Worm (Caenorhabditis elegans) whole organism, L4 larva: ENCODE results near the gene ZC13.2.
A peak's percentile ranks its signal among the peaks of the same experiment; 100 is the strongest.
"Not testable (repeated sequence)": the region's sequence is repeated elsewhere in the genome, so short reads cannot be mapped to it uniquely, and the experiment has no call there.

Experiments
- T20F7.1 ChIP-seq: fragments of 200-800 bp; sonication (Bioruptor generic); optimal IDR thresholded peaks from 2 replicates; lab custom pipeline; 2018; ENCODE audit warnings: mild to moderate bottlenecking, missing genetic modification characterization, missing compliant biosample characterization
- T26A8.4 ChIP-seq: fragments of 200-800 bp; sonication (Bioruptor generic); IDR thresholded peaks from 2 replicates; pipeline ENCODE4 v1.3.6; 2022; ENCODE audit warnings: missing genetic modification characterization, missing compliant biosample characterization
- Y5F2A.4 ChIP-seq: fragments of 200-800 bp; sonication (Bioruptor generic); optimal IDR thresholded peaks from 2 replicates; lab custom pipeline; 2018; ENCODE audit warnings: mild to moderate bottlenecking, missing genetic modification characterization, missing compliant biosample characterization
- aha-1 ChIP-seq: fragments of 150-350 bp; peaks from one replicate; lab custom pipeline; 2014; ENCODE audit warnings: missing biosample characterization, missing genetic modification characterization
- aly-2 ChIP-seq: sonication (generic microtip); optimal IDR thresholded peaks from 2 replicates; lab custom pipeline; 2018; ENCODE audit warnings: missing biosample characterization, missing genetic modification characterization
- ama-1 ChIP-seq: fragments of 150-350 bp; optimal IDR thresholded peaks from 2 replicates; lab custom pipeline; 2014; ENCODE audit warnings: inconsistent platforms, mixed read lengths
- attf-4 ChIP-seq: sonication (generic microtip); optimal IDR thresholded peaks from 3 replicates; lab custom pipeline; 2017; ENCODE audit warnings: missing biosample characterization, missing genetic modification characterization
- ces-1 ChIP-seq: fragments of 150-350 bp; sonication (generic microtip); optimal IDR thresholded peaks from 4 replicates; lab custom pipeline; 2014; ENCODE audit warnings: missing biosample characterization, missing genetic modification reagents, missing genetic modification characterization
- ctbp-1 ChIP-seq: fragments of 200-800 bp; sonication (Bioruptor generic); IDR thresholded peaks from 2 replicates; pipeline ENCODE4 v1.3.6; 2022; ENCODE audit warnings: missing genetic modification reagents, missing genetic modification characterization, missing compliant biosample characterization
- daf-12 ChIP-seq: fragments of 150-350 bp; optimal IDR thresholded peaks from 2 replicates; lab custom pipeline; 2014; ENCODE audit warnings: missing biosample characterization, missing genetic modification reagents, missing genetic modification characterization
- daf-16 ChIP-seq, 3 experiments: sonication (generic microtip); optimal IDR thresholded peaks; 2 replicates each; lab custom pipeline; 2016 to 2017; ENCODE audit warnings: missing genetic modification characterization in 3 of 3, missing genetic modification reagents in 3 of 3, mild to moderate bottlenecking in 2 of 3, missing compliant biosample characterization in 2 of 3, missing biosample characterization in 1 of 3, moderate library complexity in 1 of 3
- daf-19 ChIP-seq: fragments of 200-800 bp; sonication (Bioruptor generic); conservative IDR thresholded peaks from 2 replicates; pipeline ENCODE4 v1.3.6; 2022; ENCODE audit warnings: missing genetic modification characterization, missing compliant biosample characterization
- daf-8 ChIP-seq: fragments of 200-800 bp; sonication (Bioruptor generic); IDR thresholded peaks from 2 replicates; pipeline ENCODE4 v1.3.6; 2022; ENCODE audit warnings: missing genetic modification characterization, missing compliant biosample characterization
- dmd-6 ChIP-seq: fragments of 200-800 bp; sonication (Bioruptor generic); IDR thresholded peaks from 2 replicates; pipeline ENCODE4 v1.3.6; 2022; ENCODE audit warnings: missing genetic modification reagents, missing genetic modification characterization, missing compliant biosample characterization
- dpl-1 ChIP-seq: fragments of 150-350 bp; optimal IDR thresholded peaks from 2 replicates; lab custom pipeline; 2014; ENCODE audit warnings: missing biosample characterization, missing genetic modification reagents, missing genetic modification characterization
- egl-43 ChIP-seq: fragments of 200-800 bp; sonication (Bioruptor generic); IDR thresholded peaks from 2 replicates; pipeline ENCODE4 v1.3.6; 2022; ENCODE audit warnings: missing genetic modification reagents, missing genetic modification characterization, missing compliant biosample characterization
- fkh-10 ChIP-seq: fragments of 150-350 bp; optimal IDR thresholded peaks from 2 replicates; lab custom pipeline; 2014; ENCODE audit warnings: missing biosample characterization, missing genetic modification reagents, missing genetic modification characterization
- fos-1 ChIP-seq: fragments of 150-350 bp; optimal IDR thresholded peaks from 2 replicates; lab custom pipeline; 2014; ENCODE audit warnings: missing biosample characterization, missing genetic modification characterization
- hlh-11 ChIP-seq: fragments of 200-800 bp; sonication (Bioruptor generic); optimal IDR thresholded peaks from 2 replicates; lab custom pipeline; 2018; ENCODE audit warnings: mild to moderate bottlenecking, missing genetic modification characterization, missing compliant biosample characterization
- hlh-30 ChIP-seq: sonication (generic microtip); optimal IDR thresholded peaks from 2 replicates; lab custom pipeline; 2017; ENCODE audit warnings: antibody characterized with exemption, mild to moderate bottlenecking, missing genetic modification characterization, missing compliant biosample characterization; ENCODE audit not compliant: insufficient read depth
- hmg-1.1 ChIP-seq: fragments of 200-800 bp; sonication (Bioruptor generic); IDR thresholded peaks from 2 replicates; pipeline ENCODE4 v1.3.6; 2022; ENCODE audit warnings: missing genetic modification reagents, missing genetic modification characterization, missing compliant biosample characterization
- lim-7 ChIP-seq: fragments of 200-800 bp; sonication (Bioruptor generic); IDR thresholded peaks from 2 replicates; pipeline ENCODE4 v1.3.6; 2022; ENCODE audit warnings: missing genetic modification characterization, missing compliant biosample characterization
- lin-1 ChIP-seq: fragments of 200-800 bp; sonication (Bioruptor generic); IDR thresholded peaks from 2 replicates; pipeline ENCODE4 v1.3.6; 2022; ENCODE audit warnings: missing genetic modification reagents, missing genetic modification characterization, missing compliant biosample characterization
- lin-13 ChIP-seq: fragments of 150-350 bp; optimal IDR thresholded peaks from 2 replicates; lab custom pipeline; 2014; ENCODE audit warnings: missing biosample characterization, missing genetic modification reagents, missing genetic modification characterization
- lir-3 ChIP-seq: sonication (generic microtip); optimal IDR thresholded peaks from 2 replicates; lab custom pipeline; 2016; ENCODE audit warnings: mild to moderate bottlenecking, missing genetic modification characterization, missing compliant biosample characterization
- madf-5 ChIP-seq, 2 experiments: fragments of 200-800 bp; sonication (Bioruptor generic); IDR thresholded peaks; 2 replicates each; pipeline ENCODE4 v1.3.6; 2022; ENCODE audit warnings: missing compliant biosample characterization in 2 of 2, missing genetic modification characterization in 2 of 2
- mep-1 ChIP-seq: fragments of 150-350 bp; sonication (generic microtip); optimal IDR thresholded peaks from 3 replicates; lab custom pipeline; 2014; ENCODE audit warnings: missing biosample characterization, missing genetic modification characterization
- nhr-10 ChIP-seq: fragments of 150-350 bp; optimal IDR thresholded peaks from 2 replicates; lab custom pipeline; 2014; ENCODE audit warnings: missing biosample characterization, missing genetic modification characterization
- nhr-11 ChIP-seq: fragments of 150-350 bp; optimal IDR thresholded peaks from 2 replicates; lab custom pipeline; 2014; ENCODE audit warnings: missing biosample characterization, missing genetic modification characterization
- nhr-25 ChIP-seq: sonication (generic microtip); optimal IDR thresholded peaks from 2 replicates; lab custom pipeline; 2017; ENCODE audit warnings: missing genetic modification characterization, mild to moderate bottlenecking, missing compliant biosample characterization, antibody characterized with exemption, moderate library complexity, borderline replicate concordance; ENCODE audit not compliant: insufficient read depth
- nhr-28 ChIP-seq: fragments of 150-350 bp; optimal IDR thresholded peaks from 2 replicates; lab custom pipeline; 2014; ENCODE audit warnings: missing biosample characterization, missing genetic modification characterization
- nhr-41 ChIP-seq: fragments of 200-800 bp; sonication (Bioruptor generic); IDR thresholded peaks from 2 replicates; pipeline ENCODE4 v1.3.6; 2022; ENCODE audit warnings: missing genetic modification reagents, missing genetic modification characterization, missing compliant biosample characterization
- nhr-77 ChIP-seq: fragments of 150-350 bp; optimal IDR thresholded peaks from 2 replicates; lab custom pipeline; 2014; ENCODE audit warnings: missing biosample characterization, missing genetic modification characterization
- pha-4 ChIP-seq, 2 experiments: fragments of 150-350 bp in 1 of 2; fragments of 200-800 bp in 1 of 2; sonication (Bioruptor generic) in 1 of 2; IDR thresholded peaks in 1 of 2; optimal IDR thresholded peaks in 1 of 2; 2 replicates each; pipeline versions ENCODE4 v1.3.6 to Lab custom; 2014 to 2022; ENCODE audit warnings: missing genetic modification characterization in 2 of 2, missing genetic modification reagents in 2 of 2, missing biosample characterization in 1 of 2, missing compliant biosample characterization in 1 of 2
- php-3 ChIP-seq: fragments of 200-800 bp; sonication (Bioruptor generic); IDR thresholded peaks from 2 replicates; pipeline ENCODE4 v1.3.6; 2022; ENCODE audit warnings: missing genetic modification reagents, missing genetic modification characterization, missing compliant biosample characterization
- rbr-2 ChIP-seq: sonication (generic microtip); optimal IDR thresholded peaks from 2 replicates; lab custom pipeline; 2016; ENCODE audit warnings: missing genotype, missing genetic modification characterization, missing compliant biosample characterization
- set-16 ChIP-seq: fragments of 200-800 bp; sonication (Bioruptor generic); IDR thresholded peaks from 2 replicates; pipeline ENCODE4 v1.3.6; 2022; ENCODE audit warnings: missing genetic modification reagents, missing genetic modification characterization, missing compliant biosample characterization
- skn-1 ChIP-seq: fragments of 150-350 bp; optimal IDR thresholded peaks from 2 replicates; lab custom pipeline; 2014; ENCODE audit warnings: missing biosample characterization, missing genetic modification characterization
- snpc-1.2 ChIP-seq: fragments of 200-800 bp; sonication (Bioruptor generic); IDR thresholded peaks from 2 replicates; pipeline ENCODE4 v1.3.6; 2022; ENCODE audit warnings: missing genetic modification reagents, missing genetic modification characterization, missing compliant biosample characterization
- spr-1 ChIP-seq: sonication (generic microtip); optimal IDR thresholded peaks from 2 replicates; lab custom pipeline; 2016; ENCODE audit warnings: mild to moderate bottlenecking, missing genetic modification characterization, missing compliant biosample characterization
- tag-97 ChIP-seq: fragments of 200-800 bp; sonication (Bioruptor generic); IDR thresholded peaks from 2 replicates; pipeline ENCODE4 v1.3.6; 2022; ENCODE audit warnings: missing genetic modification characterization, missing compliant biosample characterization
- unc-62 ChIP-seq, 3 experiments: fragments of 150-350 bp in 1 of 3; sonication (generic microtip); optimal IDR thresholded peaks in 2 of 3; peaks in 1 of 3; 1 replicate in 1 of 3; 2 replicates in 2 of 3; lab custom pipeline; 2014 to 2017; ENCODE audit warnings: missing biosample characterization in 3 of 3, missing genetic modification characterization in 3 of 3, missing genetic modification reagents in 3 of 3, missing genotype in 1 of 3

Gene ZC13.2

DNA sequence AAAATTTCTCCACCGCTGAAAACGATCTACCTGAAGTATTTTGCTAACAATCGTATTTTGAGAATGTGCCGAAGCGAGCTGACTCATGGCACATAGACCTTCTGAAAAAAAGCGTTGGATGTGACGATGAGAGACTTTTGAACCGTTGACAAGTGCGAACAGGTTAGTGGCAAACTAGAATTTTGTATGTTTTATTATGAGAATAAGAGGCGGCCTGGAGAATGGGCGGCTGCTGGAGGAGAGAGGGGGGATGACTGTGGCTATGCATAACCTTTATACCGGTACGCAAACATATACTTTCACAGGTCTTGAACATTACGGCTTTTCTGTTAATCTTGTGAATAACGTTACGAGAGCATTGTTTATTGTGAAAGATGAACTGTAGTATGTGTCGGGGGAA lies 7.8 kb downstream of the ZC13.2 start, which contains the start of gene mam-1:
mam-1 (minus strand) TSS at position 101 of the 400 bp plus-strand sequence.
- no peak for TF ChIP-seq lim-7
- no peak for TF ChIP-seq mep-1 (tag; lab: Kevin White, UChicago)
- no peak for TF ChIP-seq T20F7.1
- no peak for TF ChIP-seq ama-1
- no peak for TF ChIP-seq hmg-1.1 (GFP tag; lab: Robert Waterston, UW)
- no peak for TF ChIP-seq lin-13
- no peak for TF ChIP-seq lir-3 (tag; lab: Kevin White, UChicago)
- TF ChIP-seq nhr-28 (tag; lab: Kevin White, UChicago) = no peak
- no peak for TF ChIP-seq lin-1
- no peak for TF ChIP-seq tag-97 (GFP tag; lab: Robert Waterston, UW)

DNA sequence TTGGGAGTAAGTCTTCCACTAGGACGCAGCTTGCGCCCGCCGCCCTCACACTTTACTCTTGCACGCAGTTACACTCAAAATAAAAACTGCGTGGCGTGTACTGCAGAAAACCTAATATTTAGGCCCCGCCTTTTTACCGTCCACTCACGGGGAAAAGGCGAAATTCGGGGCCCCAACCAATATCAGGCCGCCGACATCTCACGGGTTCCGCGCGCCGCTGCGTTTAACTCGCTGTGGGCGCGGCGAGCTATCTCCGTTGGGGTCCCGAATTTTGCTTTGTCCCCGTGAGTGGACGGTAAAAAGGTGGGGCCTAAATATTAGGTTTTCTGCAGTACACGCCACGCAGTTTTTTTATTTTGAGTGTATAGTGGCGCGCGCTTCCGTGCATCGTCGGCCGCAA lies 12.1 kb downstream of the ZC13.2 start:
- peak; percentile 64 for TF ChIP-seq set-16
- 0 out of 2 replicates have a peak, but pooled peaks have one; percentile 52 for TF ChIP-seq egl-43 (GFP tag; lab: Robert Waterston, UW)
- TF ChIP-seq daf-16 (GFP tag; optimal IDR thresholded peaks at IDR 0.05; lab: Kevin White, UChicago) = peak in 1 of 2 experiments; percentile 7
- TF ChIP-seq daf-16 (tag; optimal IDR thresholded peaks at IDR 0.05; lab: Kevin White, UChicago) = not testable (repeated sequence)
- TF ChIP-seq, all 104 proteins: peak for 3; not testable (repeated sequence) for 101

DNA sequence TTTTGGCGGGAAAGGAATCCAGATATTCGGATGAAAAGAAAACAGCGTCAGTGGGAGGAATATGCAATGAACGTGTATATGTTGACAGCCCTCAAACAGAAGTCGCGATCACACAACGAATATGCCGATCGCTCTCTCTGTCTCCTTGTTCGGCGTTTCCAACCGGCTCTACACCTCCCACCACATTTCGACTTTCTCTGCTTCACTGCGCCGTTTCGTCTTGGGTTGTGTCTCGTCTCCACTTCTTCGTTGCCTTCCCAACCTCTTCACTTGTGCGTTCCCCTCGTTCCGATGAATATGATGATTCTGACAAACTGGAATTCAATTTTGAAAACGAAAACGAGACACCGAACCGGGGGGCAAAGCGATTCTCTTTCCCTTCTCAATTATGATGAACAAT lies 17.5 kb downstream of the ZC13.2 start, which contains the start of gene mab-7:
mab-7 (minus strand) TSS at position 101 of the 400 bp plus-strand sequence.
- TF ChIP-seq aly-2 (tag; lab: Kevin White, UChicago) (no peak), mep-1 (tag; lab: Kevin White, UChicago) (no peak), fkh-10 (no peak), set-16 (no peak), hlh-30 (tag; lab: Kevin White, UChicago) (no peak), nhr-77 (tag; lab: Kevin White, UChicago) (no peak), nhr-25 (no peak), spr-1 (tag; lab: Kevin White, UChicago) (no peak), hlh-11 (tag; lab: Kevin White, UChicago) (no peak), daf-16 (GFP tag; optimal IDR thresholded peaks at IDR 0.05; lab: Kevin White, UChicago) (no peak), daf-16 (tag; optimal IDR thresholded peaks at IDR 0.05; lab: Kevin White, UChicago) (no peak)

DNA sequence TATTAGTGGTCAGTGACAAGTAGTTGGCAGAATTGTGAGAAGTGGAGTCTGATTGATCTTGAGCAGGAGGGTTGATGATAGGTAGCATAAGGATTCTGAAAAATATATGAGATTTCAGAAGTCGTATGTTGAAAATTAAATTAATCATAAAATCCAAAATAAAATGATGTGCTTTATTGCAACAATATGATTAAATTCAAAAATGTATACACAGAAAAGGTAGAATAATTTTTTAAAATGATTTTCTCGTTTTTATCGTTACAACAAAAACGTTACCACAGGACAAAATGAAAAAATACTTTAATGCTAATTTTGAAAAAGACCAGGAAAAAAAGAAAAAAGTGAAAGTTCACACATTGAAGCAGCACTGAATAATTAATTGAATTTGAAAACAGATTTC lies 22.0 kb downstream of the ZC13.2 start, which contains the start of gene ZC13.10:
ZC13.10 (minus strand) TSS at position 101 of the 400 bp plus-strand sequence.
- TF ChIP-seq ctbp-1 (GFP tag; lab: Robert Waterston, UW) (no peak), daf-8 (no peak), snpc-1.2 (no peak), nhr-77 (tag; lab: Kevin White, UChicago) (no peak), skn-1 (tag; lab: Kevin White, UChicago) (no peak), spr-1 (tag; lab: Kevin White, UChicago) (no peak), madf-5 (GFP tag; IDR thresholded peaks at IDR 0.05; lab: Robert Waterston, UW) (no peak), daf-12 (tag; lab: Kevin White, UChicago) (no peak), Y5F2A.4 (GFP tag; lab: Kevin White, UChicago) (no peak), T26A8.4 (GFP tag; lab: Robert Waterston, UW) (no peak), daf-19 (GFP tag; lab: Robert Waterston, UW) (no peak), fos-1 (tag; lab: Kevin White, UChicago) (no peak)

DNA sequence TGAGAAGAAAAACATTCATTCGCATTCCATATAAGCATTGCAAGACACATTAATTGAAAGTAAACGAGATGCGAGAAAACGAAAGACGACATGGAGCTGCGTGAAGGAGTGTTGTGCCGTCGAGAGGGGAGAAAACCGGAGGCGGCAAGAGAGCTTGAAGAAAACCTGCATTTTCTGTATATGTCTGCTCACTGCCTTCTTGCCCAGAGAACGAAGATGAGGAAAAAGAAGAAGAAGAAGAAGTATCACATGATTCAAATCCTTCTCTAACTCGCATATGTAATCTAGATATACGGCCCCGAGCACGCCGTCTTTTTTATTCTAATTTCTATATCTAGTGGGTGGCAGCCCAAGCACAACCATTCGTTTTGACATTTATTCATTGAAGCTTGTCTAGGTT lies 29.9 kb downstream of the ZC13.2 start:
- 0 out of 2 replicates have a peak, but pooled peaks have one; percentile 32 for TF ChIP-seq hmg-1.1 (GFP tag; lab: Robert Waterston, UW)
- TF ChIP-seq nhr-41 = no peak
- TF ChIP-seq rbr-2 (tag; lab: Kevin White, UChicago) = peak; percentile 23
- TF ChIP-seq dmd-6 = no peak
- no peak for TF ChIP-seq nhr-77 (tag; lab: Kevin White, UChicago)
- no peak for TF ChIP-seq aly-2 (tag; lab: Kevin White, UChicago)
- TF ChIP-seq lir-3 (tag; lab: Kevin White, UChicago) = no peak
- TF ChIP-seq daf-8 = no peak
- TF ChIP-seq ces-1 (GFP tag; lab: Kevin White, UChicago) = no peak
- no peak for TF ChIP-seq unc-62 (GFP tag; optimal IDR thresholded peaks at IDR 0.05 in 1 of 2; lab: Kevin White, UChicago)
- no peak for TF ChIP-seq unc-62 (tag; optimal IDR thresholded peaks at IDR 0.05; lab: Kevin White, UChicago)
- TF ChIP-seq lim-7 = no peak
- TF ChIP-seq fkh-10 = peak; percentile 19
- no peak for TF ChIP-seq nhr-11
- TF ChIP-seq aha-1 = no peak
- peak; percentile 15 for TF ChIP-seq hlh-30 (tag; lab: Kevin White, UChicago)
- TF ChIP-seq attf-4 (tag; lab: Kevin White, UChicago) = no peak
- no peak for TF ChIP-seq nhr-10
- TF ChIP-seq php-3 (GFP tag; lab: Robert Waterston, UW) = no peak
- no peak for TF ChIP-seq pha-4 (GFP tag; IDR thresholded peaks at IDR 0.05; lab: Robert Waterston, UW)
- no peak for TF ChIP-seq pha-4 (tag; optimal IDR thresholded peaks at IDR 0.05; lab: Kevin White, UChicago)
- TF ChIP-seq dpl-1 = no peak
